Fruit fly (Drosophila melanogaster) whole organism: Measurements from ENCODE around the gene dnc.

ENCODE experiments used
- CG8478 ChIP-seq: fragments of >200 bp; optimal IDR thresholded peaks from 2 replicates; lab custom pipeline; 2018; ENCODE audit warnings: inconsistent platforms
- Dll ChIP-seq: fragments of >200 bp; optimal IDR thresholded peaks from 2 replicates; lab custom pipeline; 2017
- EcR ChIP-seq, 2 experiments: fragments of >200 bp; optimal IDR thresholded peaks; 2 replicates each; lab custom pipeline; 2017; ENCODE audit warnings: missing biosample characterization in 2 of 2, missing genetic modification characterization in 2 of 2, missing genetic modification reagents in 2 of 2
- pan ChIP-seq: fragments of >200 bp; optimal IDR thresholded peaks from 2 replicates; lab custom pipeline; 2017
- psq ChIP-seq: fragments of >200 bp; optimal IDR thresholded peaks from 2 replicates; lab custom pipeline; 2017
- usp ChIP-seq: fragments of >200 bp; optimal IDR thresholded peaks from 2 replicates; lab custom pipeline; 2017; ENCODE audit warnings: missing biosample characterization, missing genetic modification characterization, mixed read lengths

The dnc gene

DNA sequence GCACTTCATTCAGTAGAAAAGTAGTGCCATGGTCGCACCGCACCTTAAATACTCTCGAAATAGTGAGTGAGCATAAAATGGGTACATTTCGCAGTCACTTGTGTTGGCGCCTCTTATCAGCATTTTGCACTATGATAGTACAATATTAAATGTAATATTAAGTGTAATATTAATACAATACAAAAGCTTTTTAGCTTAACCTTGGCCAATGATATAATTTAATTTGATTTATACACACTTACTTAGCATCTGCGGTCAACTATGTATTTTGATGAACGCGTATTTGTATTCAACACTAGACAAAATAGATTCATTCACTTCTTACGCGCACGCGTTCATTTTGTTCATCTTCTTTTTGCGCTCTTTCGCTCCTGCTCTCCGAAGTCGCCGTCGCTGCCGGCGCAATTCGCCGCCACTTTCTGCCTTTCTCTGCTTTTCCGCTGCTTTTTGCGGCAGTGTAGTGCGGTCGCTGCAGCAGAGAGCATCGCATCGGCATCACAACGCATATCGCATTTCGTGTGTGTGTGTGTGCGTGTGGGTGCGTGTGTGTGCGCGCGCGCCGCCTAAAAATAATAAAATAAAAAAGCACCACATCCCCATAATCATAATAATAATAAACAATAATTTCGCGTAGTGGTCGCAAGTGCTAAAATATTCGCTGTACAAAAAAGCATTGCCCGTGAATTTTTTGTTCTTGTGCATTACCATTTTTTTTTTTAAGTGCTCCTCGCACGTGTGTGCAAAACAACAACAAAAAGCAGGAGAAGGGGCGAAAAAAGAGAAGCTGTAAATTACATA is 112.9 kb downstream of the dnc start:
- TF ChIP-seq Dll = no peak
- no peak for TF ChIP-seq usp (GFP tag; lab: Kevin White, UChicago)
- TF ChIP-seq psq = no peak
- TF ChIP-seq pan (lab: Kevin White, UChicago) = no peak
- no peak for TF ChIP-seq EcR (GFP tag; optimal IDR thresholded peaks at IDR 0.05; lab: Kevin White, UChicago)
- no peak for TF ChIP-seq CG8478 (lab: Kevin White, UChicago)

dm6 chrX:3291071-3291660 is 114.9 kb downstream of the dnc start:
- TF ChIP-seq CG8478 (lab: Kevin White, UChicago) (no peak), psq (no peak), EcR (GFP tag; optimal IDR thresholded peaks at IDR 0.05; lab: Kevin White, UChicago) (no peak), pan (lab: Kevin White, UChicago) (no peak), usp (GFP tag; lab: Kevin White, UChicago) (no peak), Dll (no peak)

DNA sequence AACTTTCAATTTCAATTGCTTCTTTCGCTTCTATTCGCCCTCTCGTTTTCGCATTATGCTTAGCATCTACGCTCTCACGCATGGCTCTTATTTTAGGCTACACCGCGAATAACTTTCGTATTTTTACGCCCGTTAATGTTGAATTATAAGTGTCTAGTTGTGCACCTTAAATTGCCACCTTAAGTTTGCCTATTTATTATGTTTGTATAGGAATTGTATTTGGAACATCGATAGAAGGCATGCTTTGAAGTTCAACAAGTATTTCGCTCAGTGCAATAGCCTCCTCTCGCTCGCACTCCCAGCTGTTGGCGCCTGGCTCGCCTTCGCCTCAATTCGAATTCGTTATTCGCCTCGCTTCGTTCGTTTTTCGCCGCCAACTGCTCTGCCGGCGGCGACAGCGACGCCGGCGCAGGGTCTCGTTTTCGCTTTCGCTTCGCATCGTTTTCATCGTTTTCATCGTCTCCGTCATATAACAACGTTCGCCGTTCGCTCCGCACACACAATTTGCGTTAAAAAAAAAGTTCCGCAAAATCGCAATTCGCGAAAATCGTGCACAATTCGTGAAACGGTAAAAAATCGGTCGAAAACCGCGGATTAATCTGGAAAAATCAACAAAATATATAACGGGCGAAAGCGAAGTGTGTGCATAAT is 118.7 kb downstream of the dnc start:
- no peak for TF ChIP-seq CG8478 (lab: Kevin White, UChicago)
- no peak for TF ChIP-seq usp (GFP tag; lab: Kevin White, UChicago)
- TF ChIP-seq pan (lab: Kevin White, UChicago) = no peak
- no peak for TF ChIP-seq EcR (GFP tag; optimal IDR thresholded peaks at IDR 0.05; lab: Kevin White, UChicago)
- TF ChIP-seq Dll = no peak
- TF ChIP-seq psq = no peak

- no peak for TF ChIP-seq usp (GFP tag; lab: Kevin White, UChicago)
- TF ChIP-seq CG8478 (lab: Kevin White, UChicago) = no peak
- TF ChIP-seq pan (lab: Kevin White, UChicago) = no peak
- no peak for TF ChIP-seq Dll
- TF ChIP-seq psq = no peak
These were observed 119.2 kb downstream of the dnc start for dm6 chrX:3295467-3295853.

DNA sequence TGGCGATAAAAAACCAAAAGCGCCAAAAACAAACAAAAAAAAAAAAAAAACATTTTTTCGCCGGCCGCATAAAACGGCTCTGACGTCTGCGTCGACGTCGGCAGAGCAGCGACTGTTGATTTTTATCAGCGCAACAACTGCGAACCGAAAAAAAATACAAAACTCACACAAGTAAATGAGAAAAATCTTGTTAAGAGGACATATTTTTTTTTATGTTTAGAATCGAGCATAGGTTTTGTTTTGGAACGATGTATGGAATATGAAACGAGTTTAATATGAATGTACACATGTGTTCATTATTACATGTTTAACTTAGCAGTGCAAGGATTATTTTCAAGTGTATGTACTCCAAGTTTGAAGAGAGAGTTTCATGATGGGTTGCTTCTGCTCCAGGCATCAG is 119.8 kb downstream of the dnc start:
- TF ChIP-seq psq (no peak), Dll (no peak), usp (GFP tag; lab: Kevin White, UChicago) (no peak), EcR (GFP tag; optimal IDR thresholded peaks at IDR 0.05; lab: Kevin White, UChicago) (no peak), pan (lab: Kevin White, UChicago) (no peak)

- TF ChIP-seq CG8478 (lab: Kevin White, UChicago) = no peak
- TF ChIP-seq EcR (GFP tag; optimal IDR thresholded peaks at IDR 0.05; lab: Kevin White, UChicago) = no peak
- no peak for TF ChIP-seq usp (GFP tag; lab: Kevin White, UChicago)
- no peak for TF ChIP-seq Dll
- TF ChIP-seq psq = no peak
- no peak for TF ChIP-seq pan (lab: Kevin White, UChicago)
These were observed 121.4 kb downstream of the dnc start for dm6 chrX:3297444-3298300.

DNA sequence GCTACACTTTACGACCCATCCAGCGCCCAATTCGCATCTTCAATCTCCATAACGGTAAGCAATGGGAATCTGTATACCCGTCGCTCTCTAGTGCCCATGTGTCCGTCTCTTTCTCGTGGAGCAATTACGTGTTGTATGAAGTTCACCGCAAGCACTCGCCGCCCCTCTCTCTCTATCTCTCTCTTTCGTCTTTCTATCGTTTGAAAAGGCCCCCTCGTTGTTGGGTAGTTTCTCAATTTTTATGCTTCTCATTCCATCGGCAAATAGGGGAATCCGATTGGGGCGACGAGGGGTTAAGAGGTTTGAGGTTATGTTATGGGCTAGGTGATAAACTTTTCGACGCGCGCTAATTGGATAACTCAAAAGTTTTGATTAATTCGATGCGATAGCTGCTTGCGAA is 122.7 kb downstream of the dnc start:
- no peak for TF ChIP-seq CG8478 (lab: Kevin White, UChicago)
- no peak for TF ChIP-seq EcR (GFP tag; optimal IDR thresholded peaks at IDR 0.05; lab: Kevin White, UChicago)
- no peak for TF ChIP-seq usp (GFP tag; lab: Kevin White, UChicago)
- TF ChIP-seq psq = no peak
- no peak for TF ChIP-seq Dll

- TF ChIP-seq pan (lab: Kevin White, UChicago) (no peak), Dll (no peak), psq (no peak), EcR (GFP tag; optimal IDR thresholded peaks at IDR 0.05; lab: Kevin White, UChicago) (no peak), usp (GFP tag; lab: Kevin White, UChicago) (no peak), CG8478 (lab: Kevin White, UChicago) (no peak)
These were observed 134.6 kb downstream of the dnc start for dm6 chrX:3310827-3311226.

- no peak for TF ChIP-seq psq
- no peak for TF ChIP-seq CG8478 (lab: Kevin White, UChicago)
- no peak for TF ChIP-seq Dll
- no peak for TF ChIP-seq EcR (GFP tag; optimal IDR thresholded peaks at IDR 0.05; lab: Kevin White, UChicago)
- TF ChIP-seq pan (lab: Kevin White, UChicago) = no peak
- TF ChIP-seq usp (GFP tag; lab: Kevin White, UChicago) = no peak
These were observed 135.1 kb downstream of the dnc start for dm6 chrX:3311312-3311711.

- TF ChIP-seq EcR (GFP tag; optimal IDR thresholded peaks at IDR 0.05; lab: Kevin White, UChicago) (no peak), CG8478 (lab: Kevin White, UChicago) (no peak), Dll (no peak), psq (no peak), usp (GFP tag; lab: Kevin White, UChicago) (no peak), pan (lab: Kevin White, UChicago) (no peak)
These were observed 140.1 kb downstream of the dnc start, which contains the start of gene CG10793 for dm6 chrX:3316302-3316701. TSS of gene CG10793 (minus strand) at chrX:3316402.

DNA sequence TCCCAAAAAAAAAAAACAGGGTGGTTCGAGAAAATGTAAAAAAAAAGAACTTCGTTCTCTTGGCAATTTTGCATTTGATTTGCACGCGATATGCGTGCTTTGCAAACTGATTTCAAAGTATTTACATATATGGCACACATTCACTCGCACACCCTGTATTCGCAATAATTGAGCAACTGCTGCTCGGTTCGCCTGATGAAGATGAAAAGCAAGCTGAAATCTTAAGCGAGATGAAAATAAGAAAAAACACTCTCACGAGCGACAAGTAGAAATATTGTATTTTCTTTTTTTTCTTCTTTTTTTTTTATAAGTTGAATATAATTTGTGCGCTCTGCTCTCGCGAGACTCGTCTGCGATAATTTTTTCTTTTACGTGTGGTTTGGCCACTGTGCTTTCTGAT is 152.7 kb downstream of the dnc start:
- TF ChIP-seq CG8478 (lab: Kevin White, UChicago) (no peak), Dll (no peak), psq (no peak), EcR (GFP tag; optimal IDR thresholded peaks at IDR 0.05; lab: Kevin White, UChicago) (no peak), usp (GFP tag; lab: Kevin White, UChicago) (no peak), pan (lab: Kevin White, UChicago) (no peak)
